Fruit fly (Drosophila melanogaster) whole organism, embryonic: ENCODE data around the gene Vha100-2.
A peak's percentile ranks its signal among the peaks of the same experiment; 100 is the strongest.

Source experiments
- Abd-B ChIP-seq: fragments of 200-800 bp; sonication (Bioruptor generic); optimal IDR thresholded peaks from 2 replicates; lab custom pipeline; 2018; ENCODE audit warnings: missing biosample characterization, mild to moderate bottlenecking, missing genetic modification characterization, moderate library complexity
- Atf3 ChIP-seq: fragments of 200-800 bp; sonication (Bioruptor generic); optimal IDR thresholded peaks from 3 replicates; lab custom pipeline; 2016; ENCODE audit warnings: missing biosample characterization, missing genetic modification characterization
- CG10209 ChIP-seq: fragments of 200-800 bp; sonication (Bioruptor generic); optimal IDR thresholded peaks from 3 replicates; lab custom pipeline; 2017; ENCODE audit warnings: missing biosample characterization, mild to moderate bottlenecking, missing genetic modification characterization, missing genetic modification reagents
- CG11093 ChIP-seq: fragments of 200-800 bp; sonication (Bioruptor generic); IDR thresholded peaks from 3 replicates; pipeline ENCODE4 v1.3.6; 2022; ENCODE audit warnings: missing biosample characterization, missing genetic modification characterization
- CG12071 ChIP-seq: fragments of 200-800 bp; sonication (Bioruptor generic); optimal IDR thresholded peaks from 3 replicates; lab custom pipeline; 2018; ENCODE audit warnings: missing biosample characterization, mild to moderate bottlenecking, missing genetic modification characterization
- CG1233 ChIP-seq: fragments of 200-800 bp; sonication (Bioruptor generic); optimal IDR thresholded peaks from 4 replicates; lab custom pipeline; 2018; ENCODE audit warnings: missing biosample characterization, mild to moderate bottlenecking, missing genetic modification characterization
- CG15073 ChIP-seq: fragments of 200-800 bp; sonication (Bioruptor generic); optimal IDR thresholded peaks from 2 replicates; lab custom pipeline; 2016; ENCODE audit warnings: missing biosample characterization, missing genetic modification characterization
- CG16815 ChIP-seq: fragments of 200-800 bp; sonication (Bioruptor generic); optimal IDR thresholded peaks from 3 replicates; lab custom pipeline; 2017; ENCODE audit warnings: missing biosample characterization, mild to moderate bottlenecking, missing genetic modification characterization
- CG17186 ChIP-seq: fragments of 200-800 bp; sonication (Bioruptor generic); optimal IDR thresholded peaks from 3 replicates; lab custom pipeline; 2017; ENCODE audit warnings: missing biosample characterization, missing genetic modification reagents, missing genetic modification characterization
- CG17568 ChIP-seq: fragments of 200-800 bp; sonication (Bioruptor generic); optimal IDR thresholded peaks from 2 replicates; lab custom pipeline; 2018; ENCODE audit warnings: missing biosample characterization, mild to moderate bottlenecking, missing genetic modification characterization, moderate library complexity
- CG17802 ChIP-seq: fragments of 200-800 bp; sonication (Bioruptor generic); optimal IDR thresholded peaks from 2 replicates; lab custom pipeline; 2018; ENCODE audit warnings: missing biosample characterization, mild to moderate bottlenecking, missing genetic modification characterization, moderate library complexity
- CG30020 ChIP-seq: fragments of 200-800 bp; optimal IDR thresholded peaks from 2 replicates; lab custom pipeline; 2019; ENCODE audit warnings: missing biosample characterization, mild to moderate bottlenecking, missing genetic modification characterization, moderate library complexity
- CG3163 ChIP-seq: fragments of 200-800 bp; sonication (Bioruptor generic); optimal IDR thresholded peaks from 3 replicates; lab custom pipeline; 2016; ENCODE audit warnings: missing biosample characterization, missing genetic modification characterization
- CG32772 ChIP-seq: fragments of 200-800 bp; sonication (Bioruptor generic); IDR thresholded peaks from 2 replicates; pipeline ENCODE4 v1.3.6; 2022; ENCODE audit warnings: missing biosample characterization, missing genetic modification characterization
- CG34422 ChIP-seq: fragments of 200-800 bp; sonication (Bioruptor generic); IDR thresholded peaks from 3 replicates; pipeline ENCODE4 v1.3.6; 2022; ENCODE audit warnings: missing biosample characterization, missing genetic modification characterization
- CG4282 ChIP-seq: fragments of 200-800 bp; sonication (Bioruptor generic); optimal IDR thresholded peaks from 2 replicates; lab custom pipeline; 2016; ENCODE audit warnings: missing biosample characterization, missing genetic modification characterization
- CG4424 ChIP-seq: fragments of 200-800 bp; sonication (Bioruptor generic); optimal IDR thresholded peaks from 3 replicates; lab custom pipeline; 2016; ENCODE audit warnings: missing biosample characterization, missing genetic modification characterization
- CG5180 ChIP-seq: fragments of 200-800 bp; sonication (Bioruptor generic); optimal IDR thresholded peaks from 3 replicates; lab custom pipeline; 2017; ENCODE audit warnings: missing biosample characterization, missing genetic modification characterization, mild to moderate bottlenecking, moderate library complexity, missing genetic modification reagents
- CG5953 ChIP-seq: fragments of 200-800 bp; sonication (Bioruptor generic); IDR thresholded peaks from 2 replicates; pipeline ENCODE4 v1.3.6; 2022; ENCODE audit warnings: missing biosample characterization, missing genetic modification characterization
- CG6689 ChIP-seq: fragments of 200-800 bp; sonication (Bioruptor generic); IDR thresholded peaks from 2 replicates; pipeline ENCODE4 v1.3.6; 2022; ENCODE audit warnings: missing biosample characterization, missing genetic modification characterization
- CG7271 ChIP-seq: fragments of 200-800 bp; sonication (Bioruptor generic); optimal IDR thresholded peaks from 2 replicates; lab custom pipeline; 2018; ENCODE audit warnings: missing biosample characterization, mild to moderate bottlenecking, missing genetic modification characterization, moderate library complexity
- CG7372 ChIP-seq: fragments of 200-800 bp; sonication (Bioruptor generic); IDR thresholded peaks from 2 replicates; pipeline ENCODE4 v1.3.6; 2022; ENCODE audit warnings: missing biosample characterization, missing genetic modification characterization
- CG9932 ChIP-seq: fragments of 200-800 bp; sonication (Bioruptor generic); IDR thresholded peaks from 2 replicates; pipeline ENCODE4 v1.3.6; 2022; ENCODE audit warnings: missing biosample characterization, missing genetic modification characterization
- D ChIP-seq, 2 experiments: fragments of 200-800 bp in 1 of 2; fragments of >200 bp in 1 of 2; sonication (Bioruptor generic) in 1 of 2; optimal IDR thresholded peaks; 2 replicates in 1 of 2; 3 replicates in 1 of 2; lab custom pipeline; 2017; ENCODE audit warnings: mild to moderate bottlenecking in 1 of 2, missing biosample characterization in 1 of 2, missing genetic modification characterization in 1 of 2, missing genetic modification reagents in 1 of 2
- Dip2 ChIP-seq: fragments of 200-800 bp; sonication (Bioruptor generic); IDR thresholded peaks from 2 replicates; pipeline ENCODE4 v1.3.6; 2022; ENCODE audit warnings: missing biosample characterization, missing genetic modification characterization
- Dref ChIP-seq: fragments of 200-800 bp; sonication (Bioruptor generic); IDR thresholded peaks from 2 replicates; pipeline ENCODE4 v1.3.6; 2022; ENCODE audit warnings: missing biosample characterization, missing genetic modification characterization
- Fer1 ChIP-seq: fragments of 200-800 bp; sonication (Bioruptor generic); optimal IDR thresholded peaks from 2 replicates; lab custom pipeline; 2017; ENCODE audit warnings: missing biosample characterization, mild to moderate bottlenecking, missing genetic modification characterization
- GATAe ChIP-seq: fragments of 200-800 bp; sonication (Bioruptor generic); conservative IDR thresholded peaks from 2 replicates; pipeline ENCODE4 v1.3.6; 2022; ENCODE audit warnings: missing biosample characterization, missing genetic modification characterization
- Hmr ChIP-seq: fragments of 200-800 bp; sonication (Bioruptor generic); optimal IDR thresholded peaks from 3 replicates; lab custom pipeline; 2017; ENCODE audit warnings: mild to moderate bottlenecking, missing biosample characterization, missing genetic modification reagents, missing genetic modification characterization
- Hr3 ChIP-seq: fragments of 200-800 bp; sonication (Bioruptor generic); optimal IDR thresholded peaks from 3 replicates; lab custom pipeline; 2016; ENCODE audit warnings: missing biosample characterization, missing genetic modification characterization
- Med ChIP-seq: fragments of 200-800 bp; sonication (Bioruptor generic); peaks from one replicate; lab custom pipeline; 2016; ENCODE audit warnings: missing biosample characterization, missing genetic modification characterization, mild to moderate bottlenecking, inconsistent platforms, moderate library complexity
- NfI ChIP-seq: fragments of 200-800 bp; sonication (Bioruptor generic); optimal IDR thresholded peaks from 3 replicates; lab custom pipeline; 2018; ENCODE audit warnings: missing biosample characterization, mild to moderate bottlenecking, missing genetic modification characterization, moderate library complexity
- Sry-δ ChIP-seq: fragments of 200-800 bp; sonication (Bioruptor generic); optimal IDR thresholded peaks from 2 replicates; lab custom pipeline; 2016; ENCODE audit warnings: missing biosample characterization, missing genetic modification characterization
- Vsx1 ChIP-seq: fragments of 200-800 bp; sonication (Bioruptor generic); optimal IDR thresholded peaks from 2 replicates; lab custom pipeline; 2017; ENCODE audit warnings: missing biosample characterization, mild to moderate bottlenecking, missing genetic modification characterization, missing genetic modification reagents
- ara ChIP-seq: fragments of 200-800 bp; sonication (Bioruptor generic); IDR thresholded peaks from 2 replicates; pipeline ENCODE4 v1.3.6; 2022; ENCODE audit warnings: missing biosample characterization, missing genetic modification characterization
- croc ChIP-seq: fragments of 200-800 bp; sonication (Bioruptor generic); conservative IDR thresholded peaks from 3 replicates; pipeline ENCODE4 v1.3.6; 2022; ENCODE audit warnings: missing biosample characterization, missing genetic modification characterization
- ewg ChIP-seq: fragments of 200-800 bp; sonication (Bioruptor generic); optimal IDR thresholded peaks from 3 replicates; lab custom pipeline; 2017; ENCODE audit warnings: mild to moderate bottlenecking, missing biosample characterization, missing genetic modification reagents, missing genetic modification characterization
- fd3F ChIP-seq: fragments of 200-800 bp; sonication (Bioruptor generic); optimal IDR thresholded peaks from 2 replicates; lab custom pipeline; 2018; ENCODE audit warnings: missing biosample characterization, mild to moderate bottlenecking, missing genetic modification characterization, moderate library complexity
- fru ChIP-seq: fragments of >200 bp; optimal IDR thresholded peaks from 2 replicates; lab custom pipeline; 2017
- gro ChIP-seq: fragments of 200-800 bp; sonication (Bioruptor generic); optimal IDR thresholded peaks from 2 replicates; lab custom pipeline; 2016; ENCODE audit warnings: missing biosample characterization, missing genetic modification characterization
- inv ChIP-seq: fragments of 200-800 bp; sonication (Bioruptor generic); IDR thresholded peaks from 2 replicates; pipeline ENCODE4 v1.3.6; 2022; ENCODE audit warnings: missing biosample characterization, missing genetic modification characterization; ENCODE audit not compliant: partially characterized antibody
- ken ChIP-seq: fragments of 200-800 bp; sonication (Bioruptor generic); IDR thresholded peaks from 3 replicates; pipeline ENCODE4 v1.3.6; 2022; ENCODE audit warnings: missing biosample characterization, missing genetic modification characterization
- lbe ChIP-seq: fragments of 200-800 bp; sonication (Bioruptor generic); optimal IDR thresholded peaks from 2 replicates; lab custom pipeline; 2016; ENCODE audit warnings: missing biosample characterization, mild to moderate bottlenecking, missing genetic modification characterization
- lola ChIP-seq, 3 experiments: fragments of >200 bp in 2 of 3; fragments of 200-800 bp in 1 of 3; sonication (Bioruptor generic) in 1 of 3; optimal IDR thresholded peaks; 2 replicates each; lab custom pipeline; 2017 to 2019; ENCODE audit warnings: missing biosample characterization in 3 of 3, missing genetic modification characterization in 3 of 3, mild to moderate bottlenecking in 1 of 3, moderate library complexity in 1 of 3
- org-1 ChIP-seq: fragments of 200-800 bp; sonication (Bioruptor generic); optimal IDR thresholded peaks from 2 replicates; lab custom pipeline; 2017; ENCODE audit warnings: missing biosample characterization, missing genetic modification characterization
- p53 ChIP-seq: fragments of 200-800 bp; sonication (Bioruptor generic); optimal IDR thresholded peaks from 2 replicates; lab custom pipeline; 2016; ENCODE audit warnings: missing biosample characterization, missing genetic modification characterization
- sc ChIP-seq, 3 experiments: fragments of >200 bp in 2 of 3; fragments of 200-800 bp in 1 of 3; sonication (Bioruptor generic) in 1 of 3; optimal IDR thresholded peaks; 2 replicates in 2 of 3; 3 replicates in 1 of 3; lab custom pipeline; 2017; ENCODE audit warnings: mild to moderate bottlenecking in 1 of 3, missing biosample characterization in 1 of 3, missing genetic modification characterization in 1 of 3, missing genetic modification reagents in 1 of 3
- schlank ChIP-seq: fragments of 200-800 bp; sonication (Bioruptor generic); optimal IDR thresholded peaks from 2 replicates; lab custom pipeline; 2018; ENCODE audit warnings: missing biosample characterization, mild to moderate bottlenecking, missing genetic modification characterization
- wor ChIP-seq: fragments of 200-800 bp; sonication (Bioruptor generic); IDR thresholded peaks from 2 replicates; pipeline ENCODE4 v1.3.6; 2022; ENCODE audit warnings: missing biosample characterization, missing genetic modification characterization
- zf30C ChIP-seq: fragments of 200-800 bp; sonication (Bioruptor generic); optimal IDR thresholded peaks from 3 replicates; lab custom pipeline; 2018; ENCODE audit warnings: missing biosample characterization, mild to moderate bottlenecking, missing genetic modification characterization

Gene Vha100-2

dm6 chr3R:18404713-18405112, 5.7 kb upstream of the Vha100-2 start, which contains the start of gene CG7685 (continued):
- TF ChIP-seq CG30020 (peak; percentile 32), Sry-δ (GFP tag; lab: Kevin White, UChicago) (peak; percentile 36), Hmr (GFP tag; lab: Kevin White, UChicago) (peak; percentile 65), schlank (peak; percentile 34), CG17186 (GFP tag; lab: Kevin White, UChicago) (peak; percentile 9), CG4282 (GFP tag; lab: Kevin White, UChicago) (no peak), CG15073 (no peak), org-1 (GFP tag; lab: Kevin White, UChicago) (peak; percentile 56), CG17802 (tag; lab: Kevin White, UChicago) (peak; percentile 18), CG5180 (GFP tag; lab: Kevin White, UChicago) (peak; percentile 28), Fer1 (peak; percentile 81), croc (GFP tag; lab: Robert Waterston, UW) (no peak), NfI (peak; percentile 68), CG5953 (GFP tag; lab: Robert Waterston, UW) (peak; percentile 38; the same call in 1 of the 2 replicates), CG7372 (no peak), D (optimal IDR thresholded peaks at IDR 0.05; lab: Kevin White, UChicago) (no peak), D (GFP tag; optimal IDR thresholded peaks at IDR 0.05; lab: Kevin White, UChicago) (peak; percentile 30), CG17568 (no peak), Dref (no peak), ewg (peak; percentile 19), Abd-B (GFP tag; lab: Kevin White, UChicago) (peak; percentile 1), p53 (GFP tag; lab: Kevin White, UChicago) (no peak), CG16815 (no peak), Hr3 (GFP tag; lab: Kevin White, UChicago) (peak; percentile 52), Atf3 (GFP tag; lab: Kevin White, UChicago) (peak; percentile 4), sc (optimal IDR thresholded peaks at IDR 0.05; lab: Kevin White, UChicago) (no peak), sc (GFP tag; optimal IDR thresholded peaks at IDR 0.05; lab: Kevin White, UChicago) (no peak), CG10209 (GFP tag; lab: Kevin White, UChicago) (peak; percentile 55), CG34422 (peak; percentile 71), CG7271 (tag; lab: Kevin White, UChicago) (no peak), Vsx1 (GFP tag; lab: Kevin White, UChicago) (peak; percentile 8), CG4424 (peak; percentile 55), CG12071 (GFP tag; lab: Kevin White, UChicago) (peak; percentile 45), zf30C (GFP tag; lab: Kevin White, UChicago) (peak; percentile 63), CG9932 (GFP tag; lab: Robert Waterston, UW) (peak; percentile 85), fd3F (GFP tag; lab: Kevin White, UChicago) (peak; percentile 65), CG11093 (GFP tag; lab: Robert Waterston, UW) (no peak), Dip2 (GFP tag; lab: Robert Waterston, UW) (no peak), CG3163 (GFP tag; lab: Kevin White, UChicago) (peak; percentile 48), lbe (peak; percentile 74), GATAe (no peak), ara (GFP tag; lab: Robert Waterston, UW) (peak; percentile 51; the same call in 1 of the 2 replicates), fru (lab: Kevin White, UChicago) (no peak), gro (GFP tag; lab: Kevin White, UChicago) (peak; percentile 85), lola (GFP tag; optimal IDR thresholded peaks at IDR 0.05; lab: Kevin White, UChicago) (peak in 1 of 3 experiments; percentile 18), CG6689 (GFP tag; lab: Robert Waterston, UW) (peak; percentile 49; the same call in 1 of the 2 replicates), Med (GFP tag; lab: Kevin White, UChicago) (peak; percentile 97), wor (GFP tag; lab: Robert Waterston, UW) (no peak), ken (peak; percentile 48; the same call in 1 of the 3 replicates), CG1233 (peak; percentile 53), inv (GFP tag; lab: Robert Waterston, UW) (no peak), CG32772 (GFP tag; lab: Robert Waterston, UW) (no peak)
